Worm (Caenorhabditis elegans) whole organism, L1 larva: ENCODE results near the gene miz-1.

Experiments
- ama-1 ChIP-seq: fragments of 150-350 bp; optimal IDR thresholded peaks from 2 replicates; lab custom pipeline; 2014
- lin-13 ChIP-seq: fragments of 150-350 bp; optimal IDR thresholded peaks from 2 replicates; lab custom pipeline; 2014; ENCODE audit warnings: missing biosample characterization, missing genetic modification reagents, missing genetic modification characterization
- lin-39 ChIP-seq: fragments of 150-350 bp; optimal IDR thresholded peaks from 2 replicates; lab custom pipeline; 2014; ENCODE audit warnings: missing biosample characterization, missing genetic modification reagents, missing genetic modification characterization
- snpc-4 ChIP-seq: fragments of 150-350 bp; optimal IDR thresholded peaks from 2 replicates; lab custom pipeline; 2014; ENCODE audit warnings: missing biosample characterization, missing genetic modification characterization

ce11 chrIV:10825383-10825782 lies 13.2 kb downstream of the miz-1 start:
- TF ChIP-seq ama-1 (lab: Kevin White, UChicago) (no peak), lin-39 (tag; lab: Kevin White, UChicago) (no peak), snpc-4 (tag; lab: Kevin White, UChicago) (no peak), lin-13 (GFP tag; lab: Kevin White, UChicago) (no peak)
